Worm (Caenorhabditis elegans): ENCODE results near the gene F21D5.6.

The F21D5.6 gene

DNA sequence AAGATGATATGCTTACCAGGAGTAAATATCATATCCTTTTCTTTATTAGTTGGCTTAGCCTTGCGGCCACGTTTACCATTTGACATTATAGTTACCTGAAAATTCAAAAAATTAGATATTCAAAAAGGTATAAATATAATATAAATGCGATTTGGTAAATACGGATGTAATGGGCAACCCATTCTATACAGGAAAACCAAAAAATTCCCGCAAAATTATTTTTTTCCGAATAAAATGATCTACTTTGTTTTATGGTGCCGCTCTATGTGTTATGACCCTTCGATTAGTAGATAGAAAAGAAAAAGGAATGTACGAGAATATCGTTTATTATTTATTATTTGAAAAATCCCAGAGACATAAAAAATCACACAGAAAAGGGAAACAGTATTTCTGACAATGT lies 13.5 kb upstream of the F21D5.6 start, which contains the start of gene elli-1:
elli-1 (minus strand) TSS at position 101 of the 400 bp plus-strand sequence.
- TF ChIP-seq efl-1 (optimal IDR thresholded peaks at IDR 0.05) (no peak), efl-1 (GFP tag; optimal IDR thresholded peaks at IDR 0.05 in 1 of 2) (peak in 1 of 2 experiments; percentile 28), xbp-1 (tag; optimal IDR thresholded peaks at IDR 0.05) (no peak)

DNA sequence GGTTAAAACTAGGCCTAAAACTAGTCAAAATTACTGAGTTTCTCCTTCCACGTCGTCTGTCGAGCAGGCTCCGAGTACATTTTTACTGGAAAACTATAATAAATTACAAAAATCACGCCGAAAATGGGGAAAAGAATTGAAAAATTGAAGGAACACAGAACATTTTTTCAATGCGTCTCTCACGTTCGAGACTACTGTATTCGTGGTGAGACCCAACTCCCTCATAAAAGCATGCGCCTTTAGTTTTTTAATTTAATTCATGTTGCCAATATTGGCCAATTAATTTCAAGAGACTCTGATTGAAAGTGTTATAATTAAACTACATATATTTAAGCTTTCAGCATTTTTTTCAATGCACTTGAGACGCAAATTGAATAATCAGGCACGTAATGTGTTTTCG lies 13.0 kb upstream of the F21D5.6 start:
- TF ChIP-seq ztf-11 (tag; optimal IDR thresholded peaks at IDR 0.05) (no peak), unc-30 (tag; optimal IDR thresholded peaks at IDR 0.05) (no peak), nhr-90 (tag; optimal IDR thresholded peaks at IDR 0.05; ENCODE audit: poor library complexity) (no peak), ceh-63 (GFP tag; optimal IDR thresholded peaks at IDR 0.05) (no peak), fkh-4 (tag; optimal IDR thresholded peaks at IDR 0.05; ENCODE audit: borderline replicate concordance) (no peak), nhr-84 (tag; optimal IDR thresholded peaks at IDR 0.05) (no peak), lin-39 (tag; optimal IDR thresholded peaks at IDR 0.05) (no peak), ces-1 (GFP tag; optimal IDR thresholded peaks at IDR 0.05) (no peak), xbp-1 (tag; optimal IDR thresholded peaks at IDR 0.05) (no peak), ama-1 (optimal IDR thresholded peaks at IDR 0.05) (no peak), snpc-4 (tag; optimal IDR thresholded peaks at IDR 0.05) (no peak)

DNA sequence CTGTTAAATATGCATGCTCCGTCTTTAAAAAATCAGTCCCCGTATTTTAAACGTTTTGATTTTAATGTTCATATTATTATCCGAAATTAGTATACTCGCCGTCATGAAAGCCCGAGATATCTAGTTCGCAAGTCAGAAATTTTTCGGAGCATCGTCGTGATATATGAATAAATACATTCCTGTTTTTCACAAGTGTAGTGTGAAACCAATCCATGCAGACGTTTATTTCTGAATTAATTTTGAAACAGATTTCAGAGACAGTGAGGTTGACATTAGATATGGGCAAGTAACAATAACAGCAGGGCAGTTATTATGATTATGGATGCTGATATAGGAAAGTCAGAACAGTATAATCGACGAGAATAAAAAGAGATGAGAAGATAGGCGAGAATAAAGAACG lies 11.3 kb upstream of the F21D5.6 start:
- TF ChIP-seq xbp-1 (tag; optimal IDR thresholded peaks at IDR 0.05) (no peak), ceh-63 (GFP tag; optimal IDR thresholded peaks at IDR 0.05) (no peak), efl-3 (GFP tag; optimal IDR thresholded peaks at IDR 0.05) (no peak), lin-13 (GFP tag; optimal IDR thresholded peaks at IDR 0.05) (no peak)

DNA sequence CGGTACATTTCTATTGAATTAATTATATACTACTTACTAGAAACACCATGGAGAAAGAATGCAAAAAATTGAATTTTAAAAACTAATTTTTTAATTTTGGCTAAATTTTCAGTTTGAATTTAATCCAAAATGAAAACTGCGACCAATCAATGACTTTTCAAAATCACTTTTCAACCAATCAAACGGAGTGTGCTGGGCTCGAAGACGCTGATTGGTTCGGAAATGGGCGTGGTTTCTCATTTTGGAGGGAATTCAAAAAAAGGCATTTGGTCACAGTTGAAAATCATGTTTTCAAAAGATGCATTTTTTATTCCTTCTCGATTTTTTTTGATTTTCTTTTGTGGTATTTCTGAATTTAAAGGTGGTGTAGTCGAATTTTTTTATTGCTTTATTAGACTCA lies 7.8 kb upstream of the F21D5.6 start:
- TF ChIP-seq efl-1 (optimal IDR thresholded peaks at IDR 0.05) (no peak), efl-1 (GFP tag; optimal IDR thresholded peaks at IDR 0.05 in 1 of 2) (peak in 1 of 2 experiments; percentile 24), vab-15 (tag; optimal IDR thresholded peaks at IDR 0.05) (no peak)

DNA sequence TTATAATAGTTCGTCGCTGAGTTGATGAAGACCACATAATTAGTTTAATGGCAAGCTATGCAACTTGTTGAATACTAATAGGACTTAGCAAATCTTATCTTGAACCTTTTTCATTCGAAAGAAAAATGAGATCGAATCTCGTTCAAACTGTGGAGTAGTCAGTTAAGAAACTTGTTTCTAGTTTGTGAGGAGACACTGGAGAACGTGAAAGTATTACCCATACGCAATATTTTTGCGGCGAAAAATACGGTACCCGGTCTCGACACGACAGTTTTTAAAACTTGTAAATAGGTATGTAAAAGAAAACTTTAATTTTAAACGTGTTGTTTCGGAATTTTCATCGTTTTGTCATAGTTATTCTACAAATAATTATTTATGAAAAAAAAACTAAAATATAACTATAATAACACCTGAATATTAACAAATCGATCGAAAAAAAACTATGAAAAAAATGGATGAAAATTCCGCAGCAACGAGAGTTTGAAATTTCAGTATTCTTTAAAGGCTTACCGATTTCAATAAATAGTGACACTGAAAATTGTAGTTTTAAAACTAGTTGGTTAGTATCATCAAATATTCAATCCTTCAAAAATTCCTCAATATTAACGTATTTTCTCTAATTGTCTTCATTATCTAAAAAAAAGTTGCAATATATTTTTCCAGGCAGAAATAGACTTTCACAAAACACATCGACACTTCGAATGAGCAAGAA lies 4.6 kb upstream of the F21D5.6 start, which contains the start of the genes F20C5.7 and parg-1:
F20C5.7 (minus strand) TSS at position 101 of the 712 bp plus-strand sequence.
parg-1 (plus strand) TSS at position 662 of the 712 bp plus-strand sequence.
- no peak for TF ChIP-seq lin-14 (GFP tag; optimal IDR thresholded peaks at IDR 0.05)
- TF ChIP-seq jun-1 (tag; optimal IDR thresholded peaks at IDR 0.05) = no peak
- TF ChIP-seq elt-3 (tag; optimal IDR thresholded peaks at IDR 0.05) = no peak
- no peak for TF ChIP-seq nhr-76 (tag; optimal IDR thresholded peaks at IDR 0.05)
- no peak for TF ChIP-seq nhr-90 (tag; optimal IDR thresholded peaks at IDR 0.05; ENCODE audit: poor library complexity)

DNA sequence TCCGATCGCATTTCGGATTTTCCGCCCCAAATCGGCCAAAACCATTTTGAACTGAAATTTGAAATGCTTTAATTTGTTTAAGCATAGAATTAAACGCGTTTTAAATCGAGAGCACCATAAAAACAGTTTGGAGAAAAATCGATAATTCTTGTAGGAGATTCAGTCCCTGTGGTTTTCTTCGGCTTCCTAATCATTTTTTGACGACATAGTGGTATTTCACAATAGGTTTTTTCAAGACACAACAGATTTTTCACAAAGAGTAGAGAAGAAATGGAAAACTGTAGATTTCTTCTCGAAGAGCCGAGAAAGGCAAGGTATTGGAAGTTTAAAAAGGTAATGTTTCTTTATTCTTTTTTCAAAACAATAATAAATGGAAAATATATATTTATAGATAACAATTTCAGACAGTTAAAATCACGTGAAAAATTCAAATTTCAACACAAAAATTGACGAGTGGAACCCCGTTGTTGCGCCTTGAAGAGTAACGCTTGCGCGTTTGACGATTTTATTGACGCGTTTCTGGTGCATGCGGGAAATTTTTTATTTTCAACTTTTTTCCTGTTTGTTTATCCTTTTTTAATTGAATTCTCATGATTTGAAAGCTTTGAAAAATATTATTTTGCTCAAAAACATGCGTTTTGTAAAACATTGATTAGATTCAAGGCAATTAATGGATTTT lies 2.6 kb upstream of the F21D5.6 start, which contains the start of gene F21D5.7:
F21D5.7 (minus strand) TSS at position 51 of the 679 bp plus-strand sequence.
- TF ChIP-seq F16B12.6 (tag; optimal IDR thresholded peaks at IDR 0.05) (peak; percentile 51), vab-15 (tag; optimal IDR thresholded peaks at IDR 0.05) (no peak), nhr-84 (tag; optimal IDR thresholded peaks at IDR 0.05) (no peak), fkh-10 (GFP tag; optimal IDR thresholded peaks at IDR 0.05) (no peak), hpl-2 (GFP tag; optimal IDR thresholded peaks at IDR 0.05) (peak; percentile 33), ces-1 (GFP tag; optimal IDR thresholded peaks at IDR 0.05) (no peak), C04F5.9 (tag; optimal IDR thresholded peaks at IDR 0.05) (peak; percentile 62), pax-3 (tag; optimal IDR thresholded peaks at IDR 0.05) (no peak), nhr-90 (tag; optimal IDR thresholded peaks at IDR 0.05; ENCODE audit: poor library complexity) (peak; percentile 86), unc-86 (tag; optimal IDR thresholded peaks at IDR 0.05) (peak; percentile 67), ama-1 (optimal IDR thresholded peaks at IDR 0.05) (no peak), fos-1 (tag; optimal IDR thresholded peaks at IDR 0.05) (peak; percentile 58), isw-1 (GFP tag; IDR thresholded peaks at IDR 0.05) (peak; percentile 68), grh-1 (GFP tag; IDR thresholded peaks at IDR 0.05) (peak; percentile 61), nhr-28 (tag; optimal IDR thresholded peaks at IDR 0.05) (no peak), lin-15B (tag; optimal IDR thresholded peaks at IDR 0.05) (peak; percentile 65), sup-37 (GFP tag; optimal IDR thresholded peaks at IDR 0.05) (no peak), lir-3 (tag; optimal IDR thresholded peaks at IDR 0.05; ENCODE audit: poor library complexity) (peak; percentile 46), nhr-237 (tag; optimal IDR thresholded peaks at IDR 0.05) (no peak), zip-4 (GFP tag; optimal IDR thresholded peaks at IDR 0.05) (peak; percentile 62), blmp-1 (tag; optimal IDR thresholded peaks at IDR 0.05) (peak; percentile 37), snpc-4 (tag; optimal IDR thresholded peaks at IDR 0.05) (peak; percentile 45), aly-2 (tag; optimal IDR thresholded peaks at IDR 0.05) (no peak), efl-3 (GFP tag; optimal IDR thresholded peaks at IDR 0.05) (no peak), nhr-71 (tag; optimal IDR thresholded peaks at IDR 0.05) (peak; percentile 89), lsy-2 (tag; optimal IDR thresholded peaks at IDR 0.05) (peak; percentile 86 to 88)
